Worm (Caenorhabditis elegans) whole organism, young adult: Measurements from ENCODE around the gene gbb-2.

Experiments
- B0019.2 ChIP-seq: fragments of 200-800 bp; sonication (Bioruptor generic); conservative IDR thresholded peaks from 2 replicates; pipeline ENCODE4 v1.3.6; 2022; ENCODE audit warnings: missing genetic modification reagents, missing genetic modification characterization, missing compliant biosample characterization
- B0261.1 ChIP-seq: sonication (generic microtip); optimal IDR thresholded peaks from 2 replicates; lab custom pipeline; 2016; ENCODE audit warnings: mild to moderate bottlenecking, missing genetic modification characterization, moderate library complexity, missing compliant biosample characterization
- F23B12.7 ChIP-seq: sonication (generic microtip); optimal IDR thresholded peaks from 2 replicates; lab custom pipeline; 2017; ENCODE audit warnings: missing genetic modification characterization, mild to moderate bottlenecking, missing compliant biosample characterization, antibody characterized with exemption, moderate library complexity; ENCODE audit not compliant: insufficient read depth
- F33H1.4 ChIP-seq: fragments of 200-800 bp; sonication (Bioruptor generic); IDR thresholded peaks from 2 replicates; pipeline ENCODE4 v1.3.6; 2022; ENCODE audit warnings: missing genetic modification reagents, missing genetic modification characterization, missing compliant biosample characterization
- F52B5.7 ChIP-seq: sonication (generic microtip); optimal IDR thresholded peaks from 2 replicates; lab custom pipeline; 2016; ENCODE audit warnings: mild to moderate bottlenecking, missing genetic modification characterization, missing compliant biosample characterization
- Y56A3A.18 ChIP-seq: fragments of 200-800 bp; sonication (Bioruptor generic); IDR thresholded peaks from 2 replicates; pipeline ENCODE4 v1.3.6; 2022; ENCODE audit warnings: missing genetic modification reagents, missing genetic modification characterization, missing compliant biosample characterization
- Y67H2A.10 ChIP-seq: fragments of 200-800 bp; sonication (Bioruptor generic); conservative IDR thresholded peaks from 2 replicates; pipeline ENCODE4 v1.3.6; 2022; ENCODE audit warnings: missing genetic modification reagents, missing genetic modification characterization, missing compliant biosample characterization
- ama-1 ChIP-seq, 3 experiments: fragments of 150-350 bp in 1 of 3; sonication (generic microtip) in 2 of 3; optimal IDR thresholded peaks; 2 replicates each; lab custom pipeline; 2014 to 2018; ENCODE audit warnings: missing biosample characterization in 2 of 3, missing genetic modification characterization in 2 of 3, missing genetic modification reagents in 2 of 3
- aptf-3 ChIP-seq: fragments of 200-800 bp; sonication (Bioruptor generic); IDR thresholded peaks from 2 replicates; pipeline ENCODE4 v1.3.6; 2022; ENCODE audit warnings: missing genetic modification characterization, missing compliant biosample characterization
- atf-7 ChIP-seq: sonication (generic microtip); optimal IDR thresholded peaks from 2 replicates; lab custom pipeline; 2017; ENCODE audit warnings: mild to moderate bottlenecking, missing genetic modification characterization, missing compliant biosample characterization
- attf-5 ChIP-seq: fragments of 200-800 bp; sonication (Bioruptor generic); optimal IDR thresholded peaks from 2 replicates; lab custom pipeline; 2018; ENCODE audit warnings: mild to moderate bottlenecking, missing genetic modification characterization, missing compliant biosample characterization
- bed-1 ChIP-seq: fragments of 200-800 bp; sonication (Bioruptor generic); IDR thresholded peaks from 2 replicates; pipeline ENCODE4 v1.3.6; 2022; ENCODE audit warnings: missing genetic modification reagents, missing genetic modification characterization, missing compliant biosample characterization
- bed-2 ChIP-seq: fragments of 200-800 bp; sonication (Bioruptor generic); IDR thresholded peaks from 2 replicates; pipeline ENCODE4 v1.3.6; 2022; ENCODE audit warnings: missing genetic modification reagents, missing genetic modification characterization, missing compliant biosample characterization
- cebp-1 ChIP-seq, 2 experiments: fragments of 200-800 bp in 1 of 2; sonication (Bioruptor generic) in 1 of 2; sonication (generic microtip) in 1 of 2; IDR thresholded peaks in 1 of 2; optimal IDR thresholded peaks in 1 of 2; 2 replicates each; pipeline versions ENCODE4 v1.3.6 to Lab custom; 2017 to 2022; ENCODE audit warnings: missing compliant biosample characterization in 2 of 2, missing genetic modification characterization in 2 of 2, mild to moderate bottlenecking in 1 of 2, missing genetic modification reagents in 1 of 2, moderate library complexity in 1 of 2
- cebp-2 ChIP-seq: fragments of 200-800 bp; sonication (Bioruptor generic); IDR thresholded peaks from 2 replicates; pipeline ENCODE4 v1.3.6; 2022; ENCODE audit warnings: missing genetic modification characterization, missing compliant biosample characterization
- ceh-58 ChIP-seq: fragments of 200-800 bp; sonication (Bioruptor generic); IDR thresholded peaks from 2 replicates; pipeline ENCODE4 v1.3.6; 2022; ENCODE audit warnings: missing genetic modification characterization, missing compliant biosample characterization
- ceh-91 ChIP-seq: fragments of 200-800 bp; sonication (Bioruptor generic); IDR thresholded peaks from 2 replicates; pipeline ENCODE4 v1.3.6; 2022; ENCODE audit warnings: missing genetic modification reagents, missing genetic modification characterization, missing compliant biosample characterization
- chd-7 ChIP-seq: sonication (generic microtip); optimal IDR thresholded peaks from 2 replicates; lab custom pipeline; 2016; ENCODE audit warnings: mild to moderate bottlenecking, missing genetic modification characterization, moderate library complexity, missing compliant biosample characterization
- dox-1 ChIP-seq: fragments of 200-800 bp; sonication (Bioruptor generic); IDR thresholded peaks from 2 replicates; pipeline ENCODE4 v1.3.6; 2022; ENCODE audit warnings: missing genetic modification reagents, missing genetic modification characterization, missing compliant biosample characterization
- dpl-1 ChIP-seq: fragments of 150-350 bp; optimal IDR thresholded peaks from 2 replicates; lab custom pipeline; 2014; ENCODE audit warnings: missing biosample characterization, missing genetic modification reagents, missing genetic modification characterization
- efl-1 ChIP-seq: fragments of 150-350 bp; optimal IDR thresholded peaks from 2 replicates; lab custom pipeline; 2014; ENCODE audit warnings: missing biosample characterization, missing genetic modification reagents, missing genetic modification characterization
- egl-44 ChIP-seq: fragments of 200-800 bp; sonication (Bioruptor generic); IDR thresholded peaks from 2 replicates; pipeline ENCODE4 v1.3.6; 2022; ENCODE audit warnings: missing genetic modification reagents, missing genetic modification characterization, missing compliant biosample characterization
- egrh-3 ChIP-seq: fragments of 200-800 bp; sonication (Bioruptor generic); IDR thresholded peaks from 2 replicates; pipeline ENCODE4 v1.3.6; 2022; ENCODE audit warnings: missing genetic modification reagents, missing genetic modification characterization, missing compliant biosample characterization
- hlh-12 ChIP-seq: sonication (generic microtip); optimal IDR thresholded peaks from 2 replicates; lab custom pipeline; 2016; ENCODE audit warnings: missing genetic modification characterization, missing compliant biosample characterization
- hmg-1.2 ChIP-seq: fragments of 200-800 bp; sonication (Bioruptor generic); IDR thresholded peaks from 2 replicates; pipeline ENCODE4 v1.3.6; 2022; ENCODE audit warnings: missing genetic modification reagents, missing genetic modification characterization, missing compliant biosample characterization
- hrde-1 ChIP-seq: sonication (generic microtip); optimal IDR thresholded peaks from 2 replicates; lab custom pipeline; 2016; ENCODE audit warnings: missing genetic modification characterization, mild to moderate bottlenecking, missing compliant biosample characterization, moderate library complexity, missing genotype, missing genetic modification reagents, borderline replicate concordance
- let-607 ChIP-seq, 2 experiments: fragments of 200-800 bp in 1 of 2; sonication (Bioruptor generic) in 1 of 2; sonication (generic microtip) in 1 of 2; optimal IDR thresholded peaks; 2 replicates each; lab custom pipeline; 2016 to 2018; ENCODE audit warnings: mild to moderate bottlenecking in 2 of 2, missing compliant biosample characterization in 2 of 2, missing genetic modification characterization in 2 of 2, moderate library complexity in 2 of 2, missing genotype in 1 of 2
- lin-54 ChIP-seq: fragments of 200-800 bp; sonication (Bioruptor generic); optimal IDR thresholded peaks from 2 replicates; lab custom pipeline; 2018; ENCODE audit warnings: mild to moderate bottlenecking, missing genetic modification characterization, missing compliant biosample characterization
- lsl-1 ChIP-seq: fragments of 200-800 bp; sonication (Bioruptor generic); optimal IDR thresholded peaks from 2 replicates; lab custom pipeline; 2018; ENCODE audit warnings: mild to moderate bottlenecking, missing genetic modification characterization, moderate library complexity, missing compliant biosample characterization
- madf-3 ChIP-seq: fragments of 200-800 bp; sonication (Bioruptor generic); IDR thresholded peaks from 2 replicates; pipeline ENCODE4 v1.3.6; 2022; ENCODE audit warnings: missing genetic modification reagents, missing genetic modification characterization, missing compliant biosample characterization
- madf-6 ChIP-seq: fragments of 200-800 bp; sonication (Bioruptor generic); IDR thresholded peaks from 2 replicates; pipeline ENCODE4 v1.3.6; 2022; ENCODE audit warnings: missing genetic modification reagents, missing genetic modification characterization, missing compliant biosample characterization
- mcd-1 ChIP-seq: fragments of 200-800 bp; sonication (Bioruptor generic); IDR thresholded peaks from 2 replicates; pipeline ENCODE4 v1.3.6; 2022; ENCODE audit warnings: missing genetic modification reagents, missing genetic modification characterization, missing compliant biosample characterization
- nfya-2 ChIP-seq: fragments of 200-800 bp; sonication (Bioruptor generic); IDR thresholded peaks from 2 replicates; pipeline ENCODE4 v1.3.6; 2022; ENCODE audit warnings: missing genetic modification reagents, missing genetic modification characterization, missing compliant biosample characterization
- nfyb-1 ChIP-seq: fragments of 200-800 bp; sonication (Bioruptor generic); IDR thresholded peaks from 2 replicates; pipeline ENCODE4 v1.3.6; 2022; ENCODE audit warnings: missing genetic modification reagents, missing genetic modification characterization, missing compliant biosample characterization
- nhr-80 ChIP-seq: sonication (generic microtip); optimal IDR thresholded peaks from 2 replicates; lab custom pipeline; 2016; ENCODE audit warnings: missing genetic modification characterization, missing compliant biosample characterization
- pbrm-1 ChIP-seq: fragments of 200-800 bp; sonication (Bioruptor generic); IDR thresholded peaks from 2 replicates; pipeline ENCODE4 v1.3.6; 2022; ENCODE audit warnings: missing genetic modification reagents, missing genetic modification characterization, missing compliant biosample characterization
- rpc-1 ChIP-seq, 2 experiments: fragments of 150-350 bp in 1 of 2; sonication (generic microtip) in 1 of 2; optimal IDR thresholded peaks; 2 replicates each; lab custom pipeline; 2014 to 2018; ENCODE audit warnings: missing biosample characterization in 1 of 2, missing genetic modification characterization in 1 of 2, missing genetic modification reagents in 1 of 2, missing genotype in 1 of 2
- snpc-3.4 ChIP-seq: sonication (generic microtip); optimal IDR thresholded peaks from 2 replicates; lab custom pipeline; 2017; ENCODE audit warnings: missing genetic modification characterization, mild to moderate bottlenecking, missing compliant biosample characterization, antibody characterized with exemption, moderate library complexity, missing genotype, missing genetic modification reagents
- snpc-4 ChIP-seq, 5 experiments: fragments of 150-350 bp in 1 of 5; sonication (generic microtip) in 4 of 5; optimal IDR thresholded peaks; 2 replicates each; lab custom pipeline; 2014 to 2018; ENCODE audit warnings: missing genetic modification characterization in 5 of 5, missing biosample characterization in 3 of 5, antibody characterized with exemption in 2 of 5, mild to moderate bottlenecking in 2 of 5, missing compliant biosample characterization in 2 of 5, missing genotype in 2 of 5, moderate library complexity in 2 of 5, missing genetic modification reagents in 1 of 5
- tbp1 ChIP-seq: fragments of 200-800 bp; sonication (Bioruptor generic); optimal IDR thresholded peaks from 2 replicates; lab custom pipeline; 2018; ENCODE audit warnings: mild to moderate bottlenecking, missing genetic modification characterization, missing compliant biosample characterization
- tlf-1 ChIP-seq: fragments of 200-800 bp; sonication (Bioruptor generic); optimal IDR thresholded peaks from 2 replicates; lab custom pipeline; 2018; ENCODE audit warnings: mild to moderate bottlenecking, missing genetic modification characterization, missing compliant biosample characterization
- zim-3 ChIP-seq: sonication (generic microtip); optimal IDR thresholded peaks from 2 replicates; lab custom pipeline; 2017; ENCODE audit warnings: mild to moderate bottlenecking, missing genetic modification characterization, moderate library complexity, missing compliant biosample characterization
- ztf-6 ChIP-seq: fragments of 200-800 bp; sonication (Bioruptor generic); IDR thresholded peaks from 2 replicates; pipeline ENCODE4 v1.3.6; 2022; ENCODE audit warnings: missing genetic modification reagents, missing genetic modification characterization, missing compliant biosample characterization

gbb-2 gene

DNA sequence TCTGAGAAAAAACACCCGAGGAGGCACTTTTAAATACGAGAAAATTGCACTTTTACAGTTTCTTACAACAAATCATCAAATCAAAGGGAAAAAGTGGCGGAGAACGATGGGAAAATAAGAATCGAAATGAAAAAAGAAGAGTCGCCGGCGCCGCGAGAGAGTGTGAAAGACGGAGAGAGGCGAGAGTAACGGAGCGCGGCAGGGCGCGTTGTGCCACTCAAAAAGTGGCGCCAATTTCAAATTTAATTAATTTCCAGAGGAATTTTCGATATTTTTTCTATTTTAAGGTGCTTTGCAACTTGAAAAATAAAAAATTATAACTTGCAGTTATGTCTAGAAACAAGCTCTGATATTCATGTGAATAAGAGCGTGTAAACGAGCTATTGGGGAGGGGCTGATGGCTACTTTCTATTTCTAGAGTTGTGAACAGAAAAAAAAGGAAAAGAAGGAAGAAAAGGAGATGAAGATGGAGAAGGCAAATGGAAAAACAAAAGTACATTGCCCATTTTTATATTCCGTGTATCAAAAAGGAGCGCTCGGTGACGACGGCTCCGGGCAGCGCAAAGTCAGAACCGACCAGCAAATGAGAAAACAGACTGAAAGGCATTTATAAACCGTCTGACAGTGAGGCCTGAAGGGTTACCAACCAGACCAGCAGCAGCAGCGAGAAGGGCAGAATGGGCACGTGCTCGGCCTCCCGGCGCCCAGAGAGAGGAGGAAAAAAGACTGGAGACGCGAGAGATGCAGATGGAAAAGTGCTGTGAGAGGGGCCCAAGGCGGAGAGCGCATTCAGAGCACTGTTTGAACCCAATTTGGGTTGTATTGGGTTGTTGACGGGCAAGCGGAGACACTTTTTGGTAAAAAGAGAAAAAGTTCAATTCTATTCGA, 35.4 kb downstream of the gbb-2 start:
- TF ChIP-seq nhr-80 (tag; lab: Kevin White, UChicago): peak; percentile 57
- TF ChIP-seq cebp-1 (GFP tag; IDR thresholded peaks at IDR 0.05; lab: Robert Waterston, UW): no peak
- peak; percentile 38 for TF ChIP-seq cebp-1 (tag; optimal IDR thresholded peaks at IDR 0.05; lab: Kevin White, UChicago)
- TF ChIP-seq zim-3: peak; percentile 25
- no peak for TF ChIP-seq Y67H2A.10 (GFP tag; lab: Robert Waterston, UW)
- TF ChIP-seq attf-5 (GFP tag; lab: Kevin White, UChicago): peak; percentile 64
- TF ChIP-seq F52B5.7 (tag; lab: Kevin White, UChicago): peak; percentile 47
- peak; percentile 33 for TF ChIP-seq lsl-1 (GFP tag; lab: Kevin White, UChicago)
- no peak for TF ChIP-seq rpc-1 (optimal IDR thresholded peaks at IDR 0.05; lab: Kevin White, UChicago)
- no peak for TF ChIP-seq rpc-1 (tag; optimal IDR thresholded peaks at IDR 0.05; lab: Kevin White, UChicago)
- TF ChIP-seq tlf-1 (GFP tag; lab: Kevin White, UChicago): no peak
- no peak for TF ChIP-seq hlh-12 (tag; lab: Kevin White, UChicago)
- no peak for TF ChIP-seq bed-1 (GFP tag; lab: Robert Waterston, UW)
- TF ChIP-seq ama-1 (optimal IDR thresholded peaks at IDR 0.05; lab: Kevin White, UChicago): peak; percentile 47
- peak in 1 of 2 experiments; percentile 9 for TF ChIP-seq ama-1 (GFP tag; optimal IDR thresholded peaks at IDR 0.05; lab: Kevin White, UChicago)
- TF ChIP-seq lin-54: peak; percentile 70
- TF ChIP-seq atf-7: no peak
- TF ChIP-seq F23B12.7: peak; percentile 10
- TF ChIP-seq aptf-3: 0 out of 2 replicates have a peak, but pooled peaks have one; percentile 34
- TF ChIP-seq dpl-1 (GFP tag; lab: Kevin White, UChicago): peak; percentile 4
- TF ChIP-seq ceh-58 (GFP tag; lab: Robert Waterston, UW): 0 out of 2 replicates have a peak, but pooled peaks have one; percentile 5
- peak; percentile 53; the same call in 1 of the 2 replicates for TF ChIP-seq madf-6
- TF ChIP-seq bed-2 (GFP tag; lab: Robert Waterston, UW): 0 out of 2 replicates have a peak, but pooled peaks have one; percentile 22
- peak; percentile 65; the same call in 1 of the 2 replicates for TF ChIP-seq egl-44 (GFP tag; lab: Robert Waterston, UW)
- peak; percentile 72; the same call in 1 of the 2 replicates for TF ChIP-seq pbrm-1 (GFP tag; lab: Robert Waterston, UW)
- 0 out of 2 replicates have a peak, but pooled peaks have one; percentile 11 for TF ChIP-seq cebp-2 (GFP tag; lab: Robert Waterston, UW)
- TF ChIP-seq snpc-4 (GFP tag; optimal IDR thresholded peaks at IDR 0.05; lab: Kevin White, UChicago): no peak
- peak in 1 of 4 experiments; percentile 11 for TF ChIP-seq snpc-4 (tag; optimal IDR thresholded peaks at IDR 0.05; lab: Kevin White, UChicago)
- peak; percentile 81 for TF ChIP-seq hmg-1.2 (GFP tag; lab: Robert Waterston, UW)
- TF ChIP-seq egrh-3: peak; percentile 84
- TF ChIP-seq B0261.1 (tag; lab: Kevin White, UChicago): no peak
- no peak for TF ChIP-seq ztf-6 (GFP tag; lab: Robert Waterston, UW)
- TF ChIP-seq snpc-3.4 (tag; lab: Kevin White, UChicago): peak; percentile 23
- peak; percentile 20 for TF ChIP-seq tbp1
- 0 out of 2 replicates have a peak, but pooled peaks have one; percentile 22 for TF ChIP-seq ceh-91 (GFP tag; lab: Robert Waterston, UW)
- peak; percentile 58 for TF ChIP-seq mcd-1 (GFP tag; lab: Robert Waterston, UW)
- TF ChIP-seq madf-3: peak; percentile 11; the same call in 1 of the 2 replicates
- TF ChIP-seq hrde-1 (tag; lab: Kevin White, UChicago): no peak
- TF ChIP-seq chd-7: peak; percentile 79
- TF ChIP-seq Y56A3A.18 (GFP tag; lab: Robert Waterston, UW): 0 out of 2 replicates have a peak, but pooled peaks have one; percentile 15
- TF ChIP-seq F33H1.4 (GFP tag; lab: Robert Waterston, UW): peak; percentile 50
- TF ChIP-seq let-607 (tag; optimal IDR thresholded peaks at IDR 0.05; lab: Kevin White, UChicago): no peak
- TF ChIP-seq nfya-2 (GFP tag; lab: Robert Waterston, UW): no peak
- TF ChIP-seq B0019.2: no peak
- TF ChIP-seq efl-1 (GFP tag; lab: Kevin White, UChicago): peak; percentile 56
- TF ChIP-seq nfyb-1: peak; percentile 63
- TF ChIP-seq dox-1 (GFP tag; lab: Robert Waterston, UW): peak; percentile 18; the same call in 1 of the 2 replicates
